Worm (Caenorhabditis elegans) whole organism, L4 larva: ENCODE results near the gene metl-2.

Source experiments
- F44E2.7 ChIP-seq: fragments of 200-800 bp; sonication (Bioruptor generic); IDR thresholded peaks from 2 replicates; pipeline ENCODE4 v2.1.2; 2022; ENCODE audit warnings: missing genetic modification characterization, missing compliant biosample characterization
- T20F7.1 ChIP-seq: fragments of 200-800 bp; sonication (Bioruptor generic); optimal IDR thresholded peaks from 2 replicates; lab custom pipeline; 2018; ENCODE audit warnings: mild to moderate bottlenecking, missing genetic modification characterization, missing compliant biosample characterization
- Y48G9A.11 ChIP-seq: fragments of 200-800 bp; sonication (Bioruptor generic); IDR thresholded peaks from 2 replicates; pipeline ENCODE4 v1.3.6; 2022; ENCODE audit warnings: missing genetic modification reagents, missing genetic modification characterization, missing compliant biosample characterization
- Y5F2A.4 ChIP-seq: fragments of 200-800 bp; sonication (Bioruptor generic); optimal IDR thresholded peaks from 2 replicates; lab custom pipeline; 2018; ENCODE audit warnings: mild to moderate bottlenecking, missing genetic modification characterization, missing compliant biosample characterization
- Y75B8A.6 ChIP-seq: fragments of 200-800 bp; sonication (Bioruptor generic); IDR thresholded peaks from 2 replicates; pipeline ENCODE4 v1.3.6; 2022; ENCODE audit warnings: missing genetic modification reagents, missing genetic modification characterization, missing compliant biosample characterization
- ZK546.5 ChIP-seq, 2 experiments: sonication (generic microtip); optimal IDR thresholded peaks; 2 replicates each; lab custom pipeline; 2017; ENCODE audit warnings: missing biosample characterization in 2 of 2, missing genetic modification characterization in 2 of 2
- aha-1 ChIP-seq: fragments of 150-350 bp; peaks from one replicate; lab custom pipeline; 2014; ENCODE audit warnings: missing biosample characterization, missing genetic modification characterization
- ama-1 ChIP-seq: fragments of 150-350 bp; optimal IDR thresholded peaks from 2 replicates; lab custom pipeline; 2014; ENCODE audit warnings: inconsistent platforms, mixed read lengths
- ceh-28 ChIP-seq: fragments of 150-350 bp; optimal IDR thresholded peaks from 2 replicates; lab custom pipeline; 2014; ENCODE audit warnings: missing biosample characterization, missing genetic modification reagents, missing genetic modification characterization
- ceh-82 ChIP-seq: sonication (generic microtip); optimal IDR thresholded peaks from 2 replicates; lab custom pipeline; 2017; ENCODE audit warnings: missing biosample characterization, missing genetic modification characterization
- ces-1 ChIP-seq: fragments of 150-350 bp; sonication (generic microtip); optimal IDR thresholded peaks from 4 replicates; lab custom pipeline; 2014; ENCODE audit warnings: missing biosample characterization, missing genetic modification reagents, missing genetic modification characterization
- cey-2 ChIP-seq: sonication (generic microtip); optimal IDR thresholded peaks from 3 replicates; lab custom pipeline; 2017; ENCODE audit warnings: missing genetic modification characterization, mild to moderate bottlenecking, missing compliant biosample characterization, antibody characterized with exemption, borderline replicate concordance; ENCODE audit not compliant: insufficient read depth
- daf-12 ChIP-seq: fragments of 150-350 bp; optimal IDR thresholded peaks from 2 replicates; lab custom pipeline; 2014; ENCODE audit warnings: missing biosample characterization, missing genetic modification reagents, missing genetic modification characterization
- dmd-8 ChIP-seq: fragments of 200-800 bp; sonication (Bioruptor generic); IDR thresholded peaks from 2 replicates; pipeline ENCODE4 v1.3.6; 2022; ENCODE audit warnings: missing genetic modification characterization, missing compliant biosample characterization
- duxl-1 ChIP-seq: sonication (generic microtip); optimal IDR thresholded peaks from 2 replicates; lab custom pipeline; 2016; ENCODE audit warnings: mild to moderate bottlenecking, missing genetic modification characterization, moderate library complexity, missing compliant biosample characterization; ENCODE audit not compliant: poor library complexity
- egl-27 ChIP-seq: sonication (generic microtip); optimal IDR thresholded peaks from 3 replicates; lab custom pipeline; 2017; ENCODE audit warnings: missing biosample characterization, missing genetic modification reagents, missing genetic modification characterization
- egl-43 ChIP-seq: fragments of 200-800 bp; sonication (Bioruptor generic); IDR thresholded peaks from 2 replicates; pipeline ENCODE4 v1.3.6; 2022; ENCODE audit warnings: missing genetic modification reagents, missing genetic modification characterization, missing compliant biosample characterization
- fos-1 ChIP-seq: fragments of 150-350 bp; optimal IDR thresholded peaks from 2 replicates; lab custom pipeline; 2014; ENCODE audit warnings: missing biosample characterization, missing genetic modification characterization
- hif-1 ChIP-seq, 2 experiments: sonication (generic microtip); optimal IDR thresholded peaks; 2 replicates each; lab custom pipeline; 2016 to 2017; ENCODE audit warnings: missing compliant biosample characterization in 2 of 2, missing genetic modification characterization in 2 of 2, missing genetic modification reagents in 2 of 2, missing genotype in 2 of 2, mild to moderate bottlenecking in 1 of 2
- hlh-11 ChIP-seq: fragments of 200-800 bp; sonication (Bioruptor generic); optimal IDR thresholded peaks from 2 replicates; lab custom pipeline; 2018; ENCODE audit warnings: mild to moderate bottlenecking, missing genetic modification characterization, missing compliant biosample characterization
- hlh-30 ChIP-seq: sonication (generic microtip); optimal IDR thresholded peaks from 2 replicates; lab custom pipeline; 2017; ENCODE audit warnings: antibody characterized with exemption, mild to moderate bottlenecking, missing genetic modification characterization, missing compliant biosample characterization; ENCODE audit not compliant: insufficient read depth
- jun-1 ChIP-seq: fragments of 150-350 bp; optimal IDR thresholded peaks from 2 replicates; lab custom pipeline; 2014; ENCODE audit warnings: missing biosample characterization, missing genetic modification reagents, missing genetic modification characterization
- lin-15B ChIP-seq: fragments of 150-350 bp; sonication (generic microtip); optimal IDR thresholded peaks from 3 replicates; lab custom pipeline; 2014; ENCODE audit warnings: missing biosample characterization, missing genetic modification characterization
- lin-38 ChIP-seq: fragments of 200-800 bp; sonication (Bioruptor generic); IDR thresholded peaks from 2 replicates; pipeline ENCODE4 v1.3.6; 2022; ENCODE audit warnings: missing genetic modification reagents, missing genetic modification characterization, missing compliant biosample characterization
- lin-39 ChIP-seq: fragments of 150-350 bp; optimal IDR thresholded peaks from 2 replicates; lab custom pipeline; 2014; ENCODE audit warnings: missing biosample characterization, missing genetic modification reagents, missing genetic modification characterization
- madf-9 ChIP-seq: fragments of 200-800 bp; sonication (Bioruptor generic); conservative IDR thresholded peaks from 2 replicates; pipeline ENCODE4 v1.3.6; 2022; ENCODE audit warnings: missing genetic modification reagents, missing genetic modification characterization, missing compliant biosample characterization
- mdt-29 ChIP-seq: fragments of 200-800 bp; sonication (Bioruptor generic); IDR thresholded peaks from 2 replicates; pipeline ENCODE4 v1.3.6; 2022; ENCODE audit warnings: missing genetic modification reagents, missing genetic modification characterization, missing compliant biosample characterization
- mep-1 ChIP-seq: fragments of 150-350 bp; sonication (generic microtip); optimal IDR thresholded peaks from 3 replicates; lab custom pipeline; 2014; ENCODE audit warnings: missing biosample characterization, missing genetic modification characterization
- mxl-2 ChIP-seq: fragments of 200-800 bp; sonication (Bioruptor generic); conservative IDR thresholded peaks from 2 replicates; pipeline ENCODE4 v1.3.6; 2022; ENCODE audit warnings: missing genetic modification reagents, missing genetic modification characterization, missing compliant biosample characterization
- nhr-10 ChIP-seq: fragments of 150-350 bp; optimal IDR thresholded peaks from 2 replicates; lab custom pipeline; 2014; ENCODE audit warnings: missing biosample characterization, missing genetic modification characterization
- nhr-102 ChIP-seq: sonication (generic microtip); optimal IDR thresholded peaks from 2 replicates; lab custom pipeline; 2016; ENCODE audit warnings: mild to moderate bottlenecking, missing genetic modification characterization, moderate library complexity, missing compliant biosample characterization
- nhr-11 ChIP-seq: fragments of 150-350 bp; optimal IDR thresholded peaks from 2 replicates; lab custom pipeline; 2014; ENCODE audit warnings: missing biosample characterization, missing genetic modification characterization
- nhr-25 ChIP-seq: sonication (generic microtip); optimal IDR thresholded peaks from 2 replicates; lab custom pipeline; 2017; ENCODE audit warnings: missing genetic modification characterization, mild to moderate bottlenecking, missing compliant biosample characterization, antibody characterized with exemption, moderate library complexity, borderline replicate concordance; ENCODE audit not compliant: insufficient read depth
- nhr-77 ChIP-seq: fragments of 150-350 bp; optimal IDR thresholded peaks from 2 replicates; lab custom pipeline; 2014; ENCODE audit warnings: missing biosample characterization, missing genetic modification characterization
- php-3 ChIP-seq: fragments of 200-800 bp; sonication (Bioruptor generic); IDR thresholded peaks from 2 replicates; pipeline ENCODE4 v1.3.6; 2022; ENCODE audit warnings: missing genetic modification reagents, missing genetic modification characterization, missing compliant biosample characterization
- pqm-1 ChIP-seq: sonication (generic microtip); optimal IDR thresholded peaks from 2 replicates; lab custom pipeline; 2017; ENCODE audit warnings: missing biosample characterization, missing genetic modification characterization
- rbr-2 ChIP-seq: sonication (generic microtip); optimal IDR thresholded peaks from 2 replicates; lab custom pipeline; 2016; ENCODE audit warnings: missing genotype, missing genetic modification characterization, missing compliant biosample characterization
- set-16 ChIP-seq: fragments of 200-800 bp; sonication (Bioruptor generic); IDR thresholded peaks from 2 replicates; pipeline ENCODE4 v1.3.6; 2022; ENCODE audit warnings: missing genetic modification reagents, missing genetic modification characterization, missing compliant biosample characterization
- snpc-1.2 ChIP-seq: fragments of 200-800 bp; sonication (Bioruptor generic); IDR thresholded peaks from 2 replicates; pipeline ENCODE4 v1.3.6; 2022; ENCODE audit warnings: missing genetic modification reagents, missing genetic modification characterization, missing compliant biosample characterization
- snpc-4 ChIP-seq: fragments of 150-350 bp; optimal IDR thresholded peaks from 2 replicates; lab custom pipeline; 2014; ENCODE audit warnings: missing biosample characterization, missing genetic modification characterization
- tag-97 ChIP-seq: fragments of 200-800 bp; sonication (Bioruptor generic); IDR thresholded peaks from 2 replicates; pipeline ENCODE4 v1.3.6; 2022; ENCODE audit warnings: missing genetic modification characterization, missing compliant biosample characterization
- vab-7 ChIP-seq: fragments of 200-800 bp; sonication (Bioruptor generic); IDR thresholded peaks from 2 replicates; pipeline ENCODE4 v1.3.6; 2022; ENCODE audit warnings: missing genetic modification reagents, missing genetic modification characterization, missing compliant biosample characterization
- zag-1 ChIP-seq: fragments of 150-350 bp; optimal IDR thresholded peaks from 2 replicates; lab custom pipeline; 2014; ENCODE audit warnings: missing biosample characterization, missing genetic modification characterization
- zfp-3 ChIP-seq: fragments of 200-800 bp; sonication (Bioruptor generic); conservative IDR thresholded peaks from 2 replicates; pipeline ENCODE4 v1.3.6; 2022; ENCODE audit warnings: missing genetic modification reagents, missing genetic modification characterization, missing compliant biosample characterization
- zip-11 ChIP-seq: fragments of 200-800 bp; sonication (Bioruptor generic); IDR thresholded peaks from 2 replicates; pipeline ENCODE4 v1.3.6; 2022; ENCODE audit warnings: missing genetic modification characterization, missing compliant biosample characterization
- ztf-7 ChIP-seq: fragments of 150-350 bp; optimal IDR thresholded peaks from 2 replicates; lab custom pipeline; 2014; ENCODE audit warnings: missing biosample characterization, missing genetic modification characterization

The metl-2 gene

ce11 chrII:15004538-15004937 lies 34.8 kb downstream of the metl-2 start (continued):
- peak; percentile 2 for TF ChIP-seq Y5F2A.4 (GFP tag; lab: Kevin White, UChicago)
- no peak for TF ChIP-seq php-3
- TF ChIP-seq dmd-8: peak; percentile 39; the same call in 1 of the 2 replicates
- no peak for TF ChIP-seq egl-27
- no peak for TF ChIP-seq jun-1 (tag; lab: Kevin White, UChicago)
- TF ChIP-seq ama-1 (lab: Kevin White, UChicago): no peak
- peak; percentile 25; the same call in 1 of the 2 replicates for TF ChIP-seq snpc-1.2 (GFP tag; lab: Robert Waterston, UW)
- TF ChIP-seq lin-39 (tag; lab: Kevin White, UChicago): no peak
- no peak for TF ChIP-seq pqm-1 (tag; lab: Kevin White, UChicago)
- TF ChIP-seq nhr-102 (tag; lab: Kevin White, UChicago): no peak
- no peak for TF ChIP-seq zfp-3 (GFP tag; lab: Robert Waterston, UW)
- no peak for TF ChIP-seq lin-15B (tag; lab: Kevin White, UChicago)
- no peak for TF ChIP-seq T20F7.1 (GFP tag; lab: Kevin White, UChicago)
- no peak for TF ChIP-seq ztf-7
- no peak for TF ChIP-seq cey-2 (tag; lab: Kevin White, UChicago)
- no peak for TF ChIP-seq mep-1
- TF ChIP-seq snpc-4 (tag; lab: Kevin White, UChicago): no peak
- no peak for TF ChIP-seq madf-9 (GFP tag; lab: Robert Waterston, UW)
- no peak for TF ChIP-seq nhr-11 (tag; lab: Kevin White, UChicago)
- no peak for TF ChIP-seq rbr-2 (tag; lab: Kevin White, UChicago)
- no peak for TF ChIP-seq fos-1
- peak; percentile 63 for TF ChIP-seq Y48G9A.11 (GFP tag; lab: Robert Waterston, UW)
- no peak for TF ChIP-seq ZK546.5 (tag; optimal IDR thresholded peaks at IDR 0.05; lab: Kevin White, UChicago)
- no peak for TF ChIP-seq mdt-29
- no peak for TF ChIP-seq zip-11 (GFP tag; lab: Robert Waterston, UW)
- no peak for TF ChIP-seq mxl-2 (GFP tag; lab: Robert Waterston, UW)
- TF ChIP-seq ceh-82 (tag; lab: Kevin White, UChicago): no peak
- no peak for TF ChIP-seq zag-1 (tag; lab: Kevin White, UChicago)

- peak; percentile 43; the same call in 1 of the 2 replicates for TF ChIP-seq egl-43 (GFP tag; lab: Robert Waterston, UW)
- TF ChIP-seq hlh-30 (tag; lab: Kevin White, UChicago): no peak
- peak; percentile 58 for TF ChIP-seq aha-1 (tag; lab: Kevin White, UChicago)
- 0 out of 2 replicates have a peak, but pooled peaks have one; percentile 11 for TF ChIP-seq php-3
- peak; percentile 70; the same call in 1 of the 2 replicates for TF ChIP-seq set-16 (GFP tag; lab: Robert Waterston, UW)
- no peak for TF ChIP-seq tag-97 (GFP tag; lab: Robert Waterston, UW)
- TF ChIP-seq F44E2.7 (GFP tag; lab: Robert Waterston, UW): no peak
- TF ChIP-seq ceh-28: no peak
- TF ChIP-seq ama-1 (lab: Kevin White, UChicago): no peak
- TF ChIP-seq mep-1: no peak
- no peak for TF ChIP-seq zip-11 (GFP tag; lab: Robert Waterston, UW)
- TF ChIP-seq daf-12: no peak
- TF ChIP-seq hlh-11: no peak
- TF ChIP-seq Y75B8A.6 (GFP tag; lab: Robert Waterston, UW): no peak
- TF ChIP-seq duxl-1 (tag; lab: Kevin White, UChicago): no peak
Measured at ce11 chrII:15005118-15005517, 35.4 kb downstream of the metl-2 start.

ce11 chrII:15008481-15009057 lies 38.9 kb downstream of the metl-2 start:
- TF ChIP-seq nhr-10 (tag; lab: Kevin White, UChicago) (no peak), ztf-7 (no peak), php-3 (no peak), lin-38 (GFP tag; lab: Robert Waterston, UW) (0 out of 2 replicates have a peak, but pooled peaks have one; percentile 4), vab-7 (0 out of 2 replicates have a peak, but pooled peaks have one; percentile 21), daf-12 (no peak), nhr-77 (tag; lab: Kevin White, UChicago) (no peak), jun-1 (tag; lab: Kevin White, UChicago) (no peak), ces-1 (GFP tag; lab: Kevin White, UChicago) (no peak), hif-1 (tag; optimal IDR thresholded peaks at IDR 0.05; lab: Kevin White, UChicago) (peak in 1 of 2 experiments; percentile 62), nhr-25 (tag; lab: Kevin White, UChicago) (no peak), set-16 (GFP tag; lab: Robert Waterston, UW) (peak; percentile 77)
- TF ChIP-seq, all 104 proteins: peak for 4
